Worm (Caenorhabditis elegans) whole organism, early embryonic: Measurements from ENCODE around the gene srz-10.

Experiments
- B0310.2 ChIP-seq: sonication (generic microtip); optimal IDR thresholded peaks from 2 replicates; lab custom pipeline; 2016; ENCODE audit warnings: mild to moderate bottlenecking, missing genetic modification characterization, missing compliant biosample characterization
- ama-1 ChIP-seq: fragments of 150-350 bp; optimal IDR thresholded peaks from 2 replicates; lab custom pipeline; 2014
- ets-7 ChIP-seq: sonication (generic microtip); optimal IDR thresholded peaks from 2 replicates; lab custom pipeline; 2016; ENCODE audit warnings: missing genotype, missing genetic modification characterization, missing compliant biosample characterization
- flt-1 ChIP-seq: fragments of 200-800 bp; sonication (Bioruptor generic); IDR thresholded peaks from 2 replicates; pipeline ENCODE4 v1.3.6; 2022; ENCODE audit warnings: missing genetic modification characterization, missing compliant biosample characterization
- hmbx-1 ChIP-seq: sonication (generic microtip); optimal IDR thresholded peaks from 2 replicates; lab custom pipeline; 2016; ENCODE audit warnings: mild to moderate bottlenecking, missing genetic modification characterization, missing compliant biosample characterization
- hmg-4 ChIP-seq: fragments of 200-800 bp; sonication (Bioruptor generic); optimal IDR thresholded peaks from 2 replicates; lab custom pipeline; 2018; ENCODE audit warnings: mild to moderate bottlenecking, missing genetic modification characterization, missing compliant biosample characterization
- hnd-1 ChIP-seq: sonication (generic microtip); optimal IDR thresholded peaks from 2 replicates; lab custom pipeline; 2016; ENCODE audit warnings: missing genetic modification characterization, missing compliant biosample characterization
- sea-1 ChIP-seq: fragments of 200-800 bp; sonication (Bioruptor generic); conservative IDR thresholded peaks from 2 replicates; pipeline ENCODE4 v1.3.6; 2022; ENCODE audit warnings: missing genetic modification characterization, missing compliant biosample characterization

DNA sequence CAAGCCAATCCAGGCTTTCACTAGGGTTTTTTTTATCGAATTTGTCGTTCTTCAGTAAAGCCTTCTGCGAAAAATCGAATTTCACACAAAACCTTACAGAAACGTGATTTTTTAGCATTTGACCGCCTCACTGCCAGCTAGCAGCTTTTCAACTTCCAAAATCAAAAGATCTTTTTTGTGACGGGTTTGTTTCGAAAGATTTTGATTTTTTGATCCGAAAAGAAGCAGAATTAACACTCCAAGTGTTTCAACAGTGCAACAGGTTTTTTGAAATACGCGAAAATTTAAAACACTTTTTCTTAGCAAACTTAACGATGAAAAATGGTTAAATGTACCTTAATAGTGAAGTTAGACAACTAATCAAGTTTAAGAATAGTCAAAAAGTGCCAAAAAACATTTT lies 32.5 kb upstream of the srz-10 start, which contains the start of gene clec-229:
- TF ChIP-seq sea-1 (GFP tag; lab: Robert Waterston, UW): no peak
- no peak for TF ChIP-seq ets-7 (tag; lab: Kevin White, UChicago)
- no peak for TF ChIP-seq ama-1 (lab: Kevin White, UChicago)
- TF ChIP-seq flt-1 (GFP tag; lab: Robert Waterston, UW): no peak
- TF ChIP-seq hmbx-1 (tag; lab: Kevin White, UChicago): no peak
- no peak for TF ChIP-seq hnd-1
- no peak for TF ChIP-seq hmg-4
- TF ChIP-seq B0310.2 (tag; lab: Kevin White, UChicago): no peak
